Worm (Caenorhabditis elegans) whole organism, early embryonic: ENCODE measurements around the gene aps-2.

Experiments
- aly-1 ChIP-seq: sonication (generic microtip); optimal IDR thresholded peaks from 2 replicates; lab custom pipeline; 2016; ENCODE audit warnings: missing genetic modification characterization, missing compliant biosample characterization
- ama-1 ChIP-seq: fragments of 150-350 bp; optimal IDR thresholded peaks from 2 replicates; lab custom pipeline; 2014
- ceh-13 ChIP-seq: fragments of 200-800 bp; sonication (Bioruptor generic); optimal IDR thresholded peaks from 2 replicates; lab custom pipeline; 2018; ENCODE audit warnings: mild to moderate bottlenecking, missing genetic modification characterization, missing compliant biosample characterization
- ets-7 ChIP-seq: sonication (generic microtip); optimal IDR thresholded peaks from 2 replicates; lab custom pipeline; 2016; ENCODE audit warnings: missing genotype, missing genetic modification characterization, missing compliant biosample characterization
- hnd-1 ChIP-seq: sonication (generic microtip); optimal IDR thresholded peaks from 2 replicates; lab custom pipeline; 2016; ENCODE audit warnings: missing genetic modification characterization, missing compliant biosample characterization
- pes-1 ChIP-seq: fragments of 200-800 bp; sonication (Bioruptor generic); IDR thresholded peaks from 2 replicates; pipeline ENCODE4 v1.3.6; 2022; ENCODE audit warnings: missing genetic modification reagents, missing genetic modification characterization, missing compliant biosample characterization
- scrt-1 ChIP-seq: fragments of 200-800 bp; sonication (Bioruptor generic); IDR thresholded peaks from 2 replicates; pipeline ENCODE4 v1.3.6; 2022; ENCODE audit warnings: missing genetic modification characterization, missing compliant biosample characterization
- tbx-11 ChIP-seq: fragments of 200-800 bp; sonication (Bioruptor generic); IDR thresholded peaks from 2 replicates; pipeline ENCODE4 v1.3.6; 2022; ENCODE audit warnings: missing genetic modification characterization, missing compliant biosample characterization
- tra-4 ChIP-seq: sonication (generic microtip); optimal IDR thresholded peaks from 2 replicates; lab custom pipeline; 2017; ENCODE audit warnings: missing genetic modification characterization, missing compliant biosample characterization

- no peak for TF ChIP-seq ceh-13 (GFP tag; lab: Kevin White, UChicago)
- TF ChIP-seq ama-1 (lab: Kevin White, UChicago): no peak
- TF ChIP-seq tbx-11 (GFP tag; lab: Robert Waterston, UW): no peak
- no peak for TF ChIP-seq scrt-1
- TF ChIP-seq pes-1 (GFP tag; lab: Robert Waterston, UW): no peak
- no peak for TF ChIP-seq tra-4 (tag; lab: Kevin White, UChicago)
- TF ChIP-seq aly-1 (tag; lab: Kevin White, UChicago): no peak
- no peak for TF ChIP-seq ets-7 (tag; lab: Kevin White, UChicago)
- no peak for TF ChIP-seq hnd-1 (tag; lab: Kevin White, UChicago)
These were observed 22.7 kb downstream of the aps-2 start for ce11 chrX:4480800-4481199.
